5 fruit fly cellular contexts compared by ENCODE assay signal in the genomic region with DNA sequence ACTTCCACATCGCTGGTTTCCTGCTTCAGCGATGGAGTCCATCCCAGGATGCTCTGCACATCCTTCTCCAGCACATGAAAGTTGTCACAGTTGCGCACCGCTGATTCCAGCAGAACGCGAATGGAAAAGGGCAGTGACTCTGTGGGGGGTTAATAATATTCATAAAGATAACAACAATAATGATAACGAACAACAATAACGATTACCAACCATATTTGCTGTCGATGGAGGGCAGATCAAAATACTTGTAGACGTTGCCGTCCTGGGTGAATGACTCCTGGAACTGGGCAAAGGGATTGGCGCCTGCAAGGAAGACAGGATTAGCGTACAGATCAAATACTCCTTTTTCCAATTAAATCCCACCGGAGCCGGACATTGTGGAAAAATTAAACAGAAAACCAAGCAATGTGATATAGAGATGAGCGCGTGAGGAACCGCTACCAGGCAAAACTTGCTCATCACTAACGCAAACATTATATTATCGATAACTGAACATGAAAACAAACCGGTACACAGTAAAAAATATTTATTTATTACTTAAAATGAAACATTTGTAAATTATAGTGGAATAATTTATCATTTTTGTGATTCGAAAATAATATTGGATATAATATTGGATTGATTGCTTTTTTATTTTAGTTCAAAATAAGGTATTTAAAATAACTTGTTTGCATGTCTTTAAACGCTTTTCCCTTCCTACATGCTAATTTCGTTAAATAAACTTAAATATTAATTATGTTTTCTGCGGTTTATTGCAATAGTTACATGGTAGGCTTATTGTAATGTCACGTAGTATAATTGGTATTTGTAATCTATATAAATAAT.
A peak's percentile ranks its signal among the peaks of the same experiment; 100 is the strongest.
TF ChIP-seq lines count a peak whose summit lies in the region.

A gene (minus strand): TSS at position 439 of the 825 bp plus-strand sequence.

- no peak for TF ChIP-seq CTCF in whole organism, embryonic (GFP tag; optimal IDR thresholded peaks at IDR 0.05; lab: Kevin White, UChicago)

TF ChIP-seq in whole organism, adult, 20 proteins besides CTCF, POLR2A, EP300 and RAD21 (continues in another document):
- peak; percentile 19 for TF ChIP-seq pad (GFP tag; optimal IDR thresholded peaks at IDR 0.05; lab: Kevin White, UChicago)
- TF ChIP-seq CG12768 (GFP tag; optimal IDR thresholded peaks at IDR 0.05; lab: Kevin White, UChicago) = no peak
- TF ChIP-seq cnc (optimal IDR thresholded peaks at IDR 0.05; lab: Kevin White, UChicago) = no peak
- TF ChIP-seq Crg-1 (GFP tag; optimal IDR thresholded peaks at IDR 0.05; lab: Kevin White, UChicago) = peak; percentile 7
- TF ChIP-seq CG5204 (GFP tag; optimal IDR thresholded peaks at IDR 0.05; lab: Kevin White, UChicago) = no peak
- TF ChIP-seq CG11617 (GFP tag; optimal IDR thresholded peaks at IDR 0.05; lab: Kevin White, UChicago) = peak; percentile 68
- TF ChIP-seq CG7045 (GFP tag; optimal IDR thresholded peaks at IDR 0.05; lab: Kevin White, UChicago) = peak; percentile 70
- TF ChIP-seq CG14711 (tag; optimal IDR thresholded peaks at IDR 0.05; lab: Kevin White, UChicago) = peak; percentile 76
- TF ChIP-seq tj (GFP tag; optimal IDR thresholded peaks at IDR 0.05; lab: Kevin White, UChicago) = peak; percentile 39
- peak; percentile 59 for TF ChIP-seq toe (GFP tag; optimal IDR thresholded peaks at IDR 0.05; lab: Kevin White, UChicago)
- no peak for TF ChIP-seq kay (GFP tag; lab: Kevin White, UChicago; ENCODE audit: borderline replicate concordance)
- TF ChIP-seq ovo (GFP tag; optimal IDR thresholded peaks at IDR 0.05; lab: Kevin White, UChicago) = no peak
- TF ChIP-seq Mnt (GFP tag; optimal IDR thresholded peaks at IDR 0.05; lab: Kevin White, UChicago) = peak; percentile 59
- TF ChIP-seq CG33017 (tag; optimal IDR thresholded peaks at IDR 0.05; lab: Kevin White, UChicago) = peak; percentile 77
- peak; percentile 74 for TF ChIP-seq CG7101 (tag; optimal IDR thresholded peaks at IDR 0.05; lab: Kevin White, UChicago)
- peak; percentile 10 for TF ChIP-seq cic (GFP tag; optimal IDR thresholded peaks at IDR 0.05; lab: Kevin White, UChicago)

TF ChIP-seq in whole organism, embryonic, 481 proteins besides CTCF, POLR2A, EP300 and RAD21 (continues in another document):
- TF ChIP-seq CG3726 (GFP tag; IDR thresholded peaks at IDR 0.05; lab: Robert Waterston, UW) (no peak), CG33213 (GFP tag; optimal IDR thresholded peaks at IDR 0.05; lab: Kevin White, UChicago) (peak; percentile 13), pb (GFP tag; optimal IDR thresholded peaks at IDR 0.05; lab: Kevin White, UChicago) (no peak), ind (GFP tag; optimal IDR thresholded peaks at IDR 0.05; lab: Kevin White, UChicago) (peak; percentile 58), pnt (GFP tag; optimal IDR thresholded peaks at IDR 0.05; lab: Kevin White, UChicago) (no peak), abd-A (tag; optimal IDR thresholded peaks at IDR 0.05; lab: Kevin White, UChicago) (no peak), CG8388 (GFP tag; optimal IDR thresholded peaks at IDR 0.05; lab: Kevin White, UChicago) (peak; percentile 76), CG34224 (GFP tag; IDR thresholded peaks at IDR 0.05; lab: Robert Waterston, UW; ENCODE audit: partially characterized antibody) (peak; percentile 86), CG4854 (GFP tag; optimal IDR thresholded peaks at IDR 0.05; lab: Kevin White, UChicago) (no peak), en (GFP tag; optimal IDR thresholded peaks at IDR 0.05; lab: Kevin White, UChicago) (no peak), tgo (GFP tag; IDR thresholded peaks at IDR 0.05; lab: Robert Waterston, UW) (peak; percentile 78), toy (GFP tag; IDR thresholded peaks at IDR 0.05; lab: Robert Waterston, UW) (0 out of 2 replicates have a peak, but pooled peaks have one; percentile 56), CG11696 (GFP tag; IDR thresholded peaks at IDR 0.05; lab: Robert Waterston, UW) (peak; percentile 43; the same call in 1 of the 2 replicates), zen2 (GFP tag; IDR thresholded peaks at IDR 0.05; lab: Robert Waterston, UW; ENCODE audit: partially characterized antibody) (peak; percentile 71), Jarid2 (GFP tag; optimal IDR thresholded peaks at IDR 0.05; lab: Kevin White, UChicago) (no peak)

TF ChIP-seq in whole organism, prepupa, 60 proteins besides CTCF, POLR2A, EP300 and RAD21 (continues in another document):
- TF ChIP-seq salr (GFP tag; optimal IDR thresholded peaks at IDR 0.05; lab: Kevin White, UChicago) (peak in 1 of 2 experiments; percentile 24), eg (GFP tag; IDR thresholded peaks at IDR 0.05; lab: Robert Waterston, UW) (peak; percentile 84; the same call in 2 of the 3 replicates), cyc (GFP tag; optimal IDR thresholded peaks at IDR 0.05; lab: Kevin White, UChicago) (peak; percentile 34), Sox14 (GFP tag; optimal IDR thresholded peaks at IDR 0.05; lab: Kevin White, UChicago) (peak; percentile 46), Eip75B (GFP tag; optimal IDR thresholded peaks at IDR 0.05; lab: Kevin White, UChicago) (peak; percentile 46), Lpt (GFP tag; optimal IDR thresholded peaks at IDR 0.05; lab: Kevin White, UChicago) (peak; percentile 54), achi (GFP tag; optimal IDR thresholded peaks at IDR 0.05; lab: Kevin White, UChicago) (peak; percentile 52), CG4318 (GFP tag; optimal IDR thresholded peaks at IDR 0.05; lab: Kevin White, UChicago) (no peak), CG6792 (GFP tag; optimal IDR thresholded peaks at IDR 0.05; lab: Kevin White, UChicago) (peak; percentile 50), Sox15 (GFP tag; optimal IDR thresholded peaks at IDR 0.05; lab: Kevin White, UChicago) (peak; percentile 1), Gug (GFP tag; IDR thresholded peaks at IDR 0.05; lab: Robert Waterston, UW) (peak; percentile 66), CG6808 (GFP tag; optimal IDR thresholded peaks at IDR 0.05; lab: Kevin White, UChicago) (peak; percentile 32), CG3032 (tag; optimal IDR thresholded peaks at IDR 0.05; lab: Kevin White, UChicago) (peak; percentile 78), CG10669 (GFP tag; optimal IDR thresholded peaks at IDR 0.05; lab: Kevin White, UChicago) (peak; percentile 46), CG31627 (GFP tag; optimal IDR thresholded peaks at IDR 0.05; lab: Kevin White, UChicago) (peak; percentile 32), vri (GFP tag; optimal IDR thresholded peaks at IDR 0.05; lab: Kevin White, UChicago) (peak; percentile 54), CG9139 (GFP tag; optimal IDR thresholded peaks at IDR 0.05; lab: Kevin White, UChicago) (peak; percentile 18)

TF ChIP-seq in whole organism, pupa, 21 proteins besides CTCF, POLR2A, EP300 and RAD21 (continues in another document):
- TF ChIP-seq CG17806 (tag; optimal IDR thresholded peaks at IDR 0.05; lab: Kevin White, UChicago) (peak; percentile 72), CG32121 (GFP tag; IDR thresholded peaks at IDR 0.05; lab: Robert Waterston, UW) (peak; percentile 72; the same call in 1 of the 2 replicates), CG15710 (tag; optimal IDR thresholded peaks at IDR 0.05; lab: Kevin White, UChicago) (peak; percentile 67), EcR (GFP tag; optimal IDR thresholded peaks at IDR 0.05; lab: Kevin White, UChicago) (peak; percentile 86), Ets98B (GFP tag; IDR thresholded peaks at IDR 0.05; lab: Robert Waterston, UW) (peak; percentile 71), Snoo (tag; optimal IDR thresholded peaks at IDR 0.05; lab: Kevin White, UChicago) (peak; percentile 45), CG13204 (GFP tag; optimal IDR thresholded peaks at IDR 0.05; lab: Kevin White, UChicago) (no peak), Pif1A (GFP tag; optimal IDR thresholded peaks at IDR 0.05; lab: Kevin White, UChicago) (peak; percentile 2), CG8301 (tag; optimal IDR thresholded peaks at IDR 0.05; lab: Kevin White, UChicago) (peak; percentile 72), rn (GFP tag; IDR thresholded peaks at IDR 0.05; lab: Robert Waterston, UW) (no peak), fd96Ca (GFP tag; IDR thresholded peaks at IDR 0.05; lab: Robert Waterston, UW) (no peak), Pif1B (GFP tag; optimal IDR thresholded peaks at IDR 0.05; lab: Kevin White, UChicago) (peak; percentile 38), CG34367 (tag; optimal IDR thresholded peaks at IDR 0.05; lab: Kevin White, UChicago) (peak; percentile 51), CG12605 (GFP tag; IDR thresholded peaks at IDR 0.05; lab: Robert Waterston, UW) (peak; percentile 86), CG14655 (GFP tag; optimal IDR thresholded peaks at IDR 0.05; lab: Kevin White, UChicago) (peak; percentile 66), D1 (tag; optimal IDR thresholded peaks at IDR 0.05; lab: Kevin White, UChicago) (no peak), CG4496 (GFP tag; IDR thresholded peaks at IDR 0.05; lab: Robert Waterston, UW) (peak; percentile 48; the same call in 2 of the 3 replicates), gl (tag; optimal IDR thresholded peaks at IDR 0.05; lab: Kevin White, UChicago) (peak; percentile 12)

TF ChIP-seq in whole organism, wandering third instar larva, 38 proteins besides CTCF, POLR2A, EP300 and RAD21 (continues in another document):
- TF ChIP-seq br (GFP tag; optimal IDR thresholded peaks at IDR 0.05; lab: Kevin White, UChicago) (peak; percentile 16), psq (GFP tag; optimal IDR thresholded peaks at IDR 0.05; lab: Kevin White, UChicago) (peak; percentile 62), brk (GFP tag; optimal IDR thresholded peaks at IDR 0.05; lab: Kevin White, UChicago) (no peak), woc (GFP tag; optimal IDR thresholded peaks at IDR 0.05; lab: Kevin White, UChicago) (peak; percentile 63), CrebA (GFP tag; optimal IDR thresholded peaks at IDR 0.05; lab: Kevin White, UChicago; ENCODE audit: borderline replicate concordance) (no peak), Hr78 (GFP tag; optimal IDR thresholded peaks at IDR 0.05; lab: Kevin White, UChicago) (no peak), Hr83 (GFP tag; optimal IDR thresholded peaks at IDR 0.05; lab: Kevin White, UChicago; ENCODE audit: poor library complexity, severe bottlenecking) (peak; percentile 80), foxo (GFP tag; optimal IDR thresholded peaks at IDR 0.05; lab: Kevin White, UChicago) (peak in 1 of 2 experiments; percentile 73), GATAd (GFP tag; optimal IDR thresholded peaks at IDR 0.05; lab: Kevin White, UChicago) (no peak), tai (GFP tag; optimal IDR thresholded peaks at IDR 0.05; lab: Kevin White, UChicago) (no peak), CG32264 (GFP tag; optimal IDR thresholded peaks at IDR 0.05; lab: Kevin White, UChicago) (peak; percentile 27), Jra (GFP tag; optimal IDR thresholded peaks at IDR 0.05; lab: Kevin White, UChicago) (peak; percentile 40), dl (GFP tag; optimal IDR thresholded peaks at IDR 0.05; lab: Kevin White, UChicago; ENCODE audit: insufficient read depth in 1 of 2, partially characterized antibody in 2 of 2) (no peak), usp (GFP tag; optimal IDR thresholded peaks at IDR 0.05; lab: Kevin White, UChicago) (no peak), Myc (optimal IDR thresholded peaks at IDR 0.05; lab: Kevin White, UChicago) (peak; percentile 26), sage (GFP tag; optimal IDR thresholded peaks at IDR 0.05; lab: Kevin White, UChicago) (peak; percentile 9), Rel (GFP tag; optimal IDR thresholded peaks at IDR 0.05; lab: Kevin White, UChicago) (no peak), Rel (tag; optimal IDR thresholded peaks at IDR 0.05; lab: Kevin White, UChicago) (peak; percentile 37), dsf (GFP tag; optimal IDR thresholded peaks at IDR 0.05; lab: Kevin White, UChicago; ENCODE audit: borderline replicate concordance) (peak; percentile 4), Mio (GFP tag; optimal IDR thresholded peaks at IDR 0.05; lab: Kevin White, UChicago) (no peak)
